Fruit fly (Drosophila melanogaster): ENCODE data around the gene ND-42.

The ND-42 gene

dm6 chr3R:22022623-22023022, 4.9 kb upstream of the ND-42 start:
- TF ChIP-seq insv (optimal IDR thresholded peaks at IDR 0.05) (no peak), ttk (optimal IDR thresholded peaks at IDR 0.05) (no peak), Myc (optimal IDR thresholded peaks at IDR 0.05) (no peak), Sin3A (optimal IDR thresholded peaks at IDR 0.05) (no peak), h (optimal IDR thresholded peaks at IDR 0.05) (no peak), psq (optimal IDR thresholded peaks at IDR 0.05) (no peak)

dm6 chr3R:22023041-22023626, 4.4 kb upstream of the ND-42 start, which contains the start of the genes Mitofilin and mRpL35:
Mitofilin (minus strand) TSS chr3R:22023335.
mRpL35 (plus strand) TSS chr3R:22023527.
- TF ChIP-seq ttk (optimal IDR thresholded peaks at IDR 0.05), result no peak

dm6 chr3R:22025320-22025719, 2.2 kb upstream of the ND-42 start, which contains the start of gene CG6028:
CG6028 (minus strand) TSS chr3R:22025506.
- TF ChIP-seq Sin3A (optimal IDR thresholded peaks at IDR 0.05) (no peak), h (optimal IDR thresholded peaks at IDR 0.05) (no peak), Myc (optimal IDR thresholded peaks at IDR 0.05) (no peak), ttk (optimal IDR thresholded peaks at IDR 0.05) (no peak), insv (optimal IDR thresholded peaks at IDR 0.05) (no peak), psq (optimal IDR thresholded peaks at IDR 0.05) (no peak)

dm6 chr3R:22027743-22028099, 212 bp downstream of the ND-42 start:
- TF ChIP-seq Sin3A (optimal IDR thresholded peaks at IDR 0.05) (no peak), insv (optimal IDR thresholded peaks at IDR 0.05) (no peak), psq (optimal IDR thresholded peaks at IDR 0.05) (no peak), Myc (optimal IDR thresholded peaks at IDR 0.05) (no peak), h (optimal IDR thresholded peaks at IDR 0.05) (no peak), ttk (optimal IDR thresholded peaks at IDR 0.05) (no peak)

DNA sequence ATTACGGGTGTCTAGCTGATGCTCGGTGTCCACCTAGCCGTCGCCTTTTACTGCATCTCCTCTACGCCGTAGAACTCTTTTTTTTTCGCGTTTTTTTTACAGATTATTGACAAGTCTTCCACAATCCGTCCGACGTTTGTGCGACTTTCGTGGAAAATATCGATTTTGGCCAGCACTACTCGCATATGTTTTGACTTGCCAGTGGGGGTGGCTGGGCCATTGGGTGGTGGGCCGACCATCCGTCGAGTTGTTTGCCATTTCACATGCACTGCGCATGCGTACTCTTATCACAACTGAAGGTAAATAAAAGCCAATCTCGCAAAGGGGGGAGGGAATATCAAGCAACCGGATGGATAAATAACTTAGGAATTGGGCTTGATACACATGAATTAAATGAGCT, 4.2 kb downstream of the ND-42 start, which contains the start of gene CG13409:
Gene CG13409 (minus strand): TSS at position 163 of the 400 bp plus-strand sequence.
- no peak for TF ChIP-seq insv (optimal IDR thresholded peaks at IDR 0.05)
- no peak for TF ChIP-seq ttk (optimal IDR thresholded peaks at IDR 0.05)
- no peak for TF ChIP-seq Sin3A (optimal IDR thresholded peaks at IDR 0.05)
- no peak for TF ChIP-seq h (optimal IDR thresholded peaks at IDR 0.05)
- no peak for TF ChIP-seq Myc (optimal IDR thresholded peaks at IDR 0.05)
- TF ChIP-seq psq (optimal IDR thresholded peaks at IDR 0.05), result no peak

- TF ChIP-seq insv (optimal IDR thresholded peaks at IDR 0.05) (no peak), Sin3A (optimal IDR thresholded peaks at IDR 0.05) (no peak), Myc (optimal IDR thresholded peaks at IDR 0.05) (no peak), ttk (optimal IDR thresholded peaks at IDR 0.05) (no peak), psq (optimal IDR thresholded peaks at IDR 0.05) (no peak), h (optimal IDR thresholded peaks at IDR 0.05) (no peak)
Observed at dm6 chr3R:22034160-22034742, 6.7 kb downstream of the ND-42 start, which contains the start of the genes CG45099, CG6015, pit and Fadd. CG45099 (minus strand) TSS chr3R:22034286. CG6015 (minus strand) TSS chr3R:22034286. pit (plus strand) TSS chr3R:22034298. Fadd (plus strand) TSS chr3R:22034455.

- no peak for TF ChIP-seq ttk (optimal IDR thresholded peaks at IDR 0.05)
- no peak for TF ChIP-seq Sin3A (optimal IDR thresholded peaks at IDR 0.05)
- TF ChIP-seq insv (optimal IDR thresholded peaks at IDR 0.05), result no peak
- TF ChIP-seq h (optimal IDR thresholded peaks at IDR 0.05), result no peak
- no peak for TF ChIP-seq Myc (optimal IDR thresholded peaks at IDR 0.05)
- TF ChIP-seq psq (optimal IDR thresholded peaks at IDR 0.05), result no peak
Observed at dm6 chr3R:22035552-22035951, 8.0 kb downstream of the ND-42 start.

DNA sequence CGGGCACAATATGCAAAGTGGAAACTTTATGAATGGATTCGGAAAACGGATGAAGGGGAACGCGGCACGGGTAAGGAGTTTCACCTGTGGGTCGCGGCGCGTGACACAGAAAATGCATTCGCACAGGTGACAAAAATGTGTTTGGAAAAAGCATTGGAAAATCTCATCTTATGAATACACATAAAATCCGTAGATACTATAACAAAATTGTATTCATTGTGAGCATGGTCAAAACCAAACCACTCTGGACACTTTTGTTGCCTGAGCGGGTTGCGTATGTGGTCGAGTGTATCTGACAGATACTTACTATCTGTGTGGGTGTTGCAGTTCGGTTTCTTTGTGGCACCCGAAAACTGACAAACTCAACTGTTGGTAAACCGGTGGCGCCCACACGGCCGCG, 12.0 kb downstream of the ND-42 start:
- no peak for TF ChIP-seq h (optimal IDR thresholded peaks at IDR 0.05)

dm6 chr3R:22040400-22040799, 12.9 kb downstream of the ND-42 start:
- no peak for TF ChIP-seq Myc (optimal IDR thresholded peaks at IDR 0.05)
- TF ChIP-seq psq (optimal IDR thresholded peaks at IDR 0.05), result no peak
- TF ChIP-seq Sin3A (optimal IDR thresholded peaks at IDR 0.05), result no peak
- TF ChIP-seq ttk (optimal IDR thresholded peaks at IDR 0.05), result no peak
- no peak for TF ChIP-seq h (optimal IDR thresholded peaks at IDR 0.05)
- TF ChIP-seq insv (optimal IDR thresholded peaks at IDR 0.05), result no peak

DNA sequence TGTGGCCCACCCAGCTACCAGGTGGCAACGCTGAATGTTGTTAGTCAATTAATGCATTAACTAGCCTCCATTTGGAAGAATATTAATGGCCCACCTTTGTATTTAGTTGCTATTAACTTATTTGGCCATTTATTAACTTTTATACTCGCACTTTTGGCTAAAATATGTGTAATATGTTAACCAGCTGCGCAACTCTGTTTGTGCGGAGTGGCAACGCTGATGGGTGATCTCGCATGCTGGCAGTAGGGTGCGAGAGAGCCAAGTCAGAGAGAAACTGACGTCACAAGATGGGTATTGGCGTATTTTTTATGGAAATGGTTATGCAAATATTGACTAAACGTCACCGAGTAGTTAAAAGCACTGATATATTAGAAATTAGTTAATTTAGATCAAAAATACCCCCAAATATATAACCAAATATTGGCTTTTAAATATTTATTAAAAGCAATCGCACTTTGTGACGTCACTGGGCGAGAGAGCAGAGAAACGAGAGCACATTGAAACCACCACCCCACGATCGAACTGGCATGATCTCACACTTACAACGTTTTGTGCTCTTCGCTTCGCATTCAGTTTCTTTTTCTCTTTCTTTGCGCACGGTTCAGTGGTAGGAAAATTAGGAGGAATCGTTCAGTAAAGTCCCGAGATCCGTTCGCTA, 14.2 kb downstream of the ND-42 start, which contains the start of gene how:
Gene how (plus strand): TSS at position 567 of the 658 bp plus-strand sequence.
- no peak for TF ChIP-seq insv (optimal IDR thresholded peaks at IDR 0.05)

- TF ChIP-seq insv (optimal IDR thresholded peaks at IDR 0.05) (no peak), Sin3A (optimal IDR thresholded peaks at IDR 0.05) (no peak), ttk (optimal IDR thresholded peaks at IDR 0.05) (no peak), Myc (optimal IDR thresholded peaks at IDR 0.05) (no peak), h (optimal IDR thresholded peaks at IDR 0.05) (no peak), psq (optimal IDR thresholded peaks at IDR 0.05) (no peak)
Observed at dm6 chr3R:22042283-22042875, 14.9 kb downstream of the ND-42 start.

- TF ChIP-seq Sin3A (optimal IDR thresholded peaks at IDR 0.05) (no peak), ttk (optimal IDR thresholded peaks at IDR 0.05) (peak; percentile 2), psq (optimal IDR thresholded peaks at IDR 0.05) (no peak), insv (optimal IDR thresholded peaks at IDR 0.05) (no peak), Myc (optimal IDR thresholded peaks at IDR 0.05) (no peak)
Observed at dm6 chr3R:22042982-22043381, 15.5 kb downstream of the ND-42 start.
